Worm (Caenorhabditis elegans) whole organism, young adult: ENCODE data around the gene F29B9.12.

ENCODE experiments used
- B0035.1 ChIP-seq: sonication (generic microtip); optimal IDR thresholded peaks from 2 replicates; lab custom pipeline; 2016; ENCODE audit warnings: missing genetic modification characterization, mild to moderate bottlenecking, missing compliant biosample characterization, missing genotype, missing genetic modification reagents
- C06A6.2 ChIP-seq: fragments of 200-800 bp; sonication (Bioruptor generic); conservative IDR thresholded peaks from 2 replicates; pipeline ENCODE4 v1.3.6; 2022; ENCODE audit warnings: missing genetic modification characterization, missing compliant biosample characterization
- F10E7.11 ChIP-seq: sonication (generic microtip); optimal IDR thresholded peaks from 2 replicates; lab custom pipeline; 2017; ENCODE audit warnings: mild to moderate bottlenecking, missing genetic modification characterization, moderate library complexity, missing compliant biosample characterization
- F33H1.4 ChIP-seq: fragments of 200-800 bp; sonication (Bioruptor generic); IDR thresholded peaks from 2 replicates; pipeline ENCODE4 v1.3.6; 2022; ENCODE audit warnings: missing genetic modification reagents, missing genetic modification characterization, missing compliant biosample characterization
- F37B4.10 ChIP-seq: fragments of 200-800 bp; sonication (Bioruptor generic); IDR thresholded peaks from 2 replicates; pipeline ENCODE4 v1.3.6; 2022; ENCODE audit warnings: missing genetic modification characterization, missing compliant biosample characterization
- F52B5.7 ChIP-seq: sonication (generic microtip); optimal IDR thresholded peaks from 2 replicates; lab custom pipeline; 2016; ENCODE audit warnings: mild to moderate bottlenecking, missing genetic modification characterization, missing compliant biosample characterization
- K12H6.12 ChIP-seq: fragments of 200-800 bp; sonication (Bioruptor generic); optimal IDR thresholded peaks from 2 replicates; lab custom pipeline; 2018; ENCODE audit warnings: mild to moderate bottlenecking, missing genetic modification characterization, missing compliant biosample characterization
- Y53G8AR.9 ChIP-seq: fragments of 200-800 bp; sonication (Bioruptor generic); conservative IDR thresholded peaks from 2 replicates; pipeline ENCODE4 v1.3.6; 2022; ENCODE audit warnings: missing genetic modification reagents, missing genetic modification characterization, missing compliant biosample characterization
- Y67H2A.10 ChIP-seq: fragments of 200-800 bp; sonication (Bioruptor generic); conservative IDR thresholded peaks from 2 replicates; pipeline ENCODE4 v1.3.6; 2022; ENCODE audit warnings: missing genetic modification reagents, missing genetic modification characterization, missing compliant biosample characterization
- ZK185.1 ChIP-seq: sonication (generic microtip); optimal IDR thresholded peaks from 2 replicates; lab custom pipeline; 2016; ENCODE audit warnings: mild to moderate bottlenecking, missing genetic modification characterization, missing compliant biosample characterization; ENCODE audit not compliant: poor library complexity, severe bottlenecking
- ama-1 ChIP-seq, 3 experiments: fragments of 150-350 bp in 1 of 3; sonication (generic microtip) in 2 of 3; optimal IDR thresholded peaks; 2 replicates each; lab custom pipeline; 2014 to 2018; ENCODE audit warnings: missing biosample characterization in 2 of 3, missing genetic modification characterization in 2 of 3, missing genetic modification reagents in 2 of 3
- aptf-2 ChIP-seq: fragments of 200-800 bp; sonication (Bioruptor generic); conservative IDR thresholded peaks from 2 replicates; pipeline ENCODE4 v1.3.6; 2022; ENCODE audit warnings: missing genetic modification reagents, missing genetic modification characterization, missing compliant biosample characterization
- attf-6 ChIP-seq: fragments of 200-800 bp; sonication (Bioruptor generic); IDR thresholded peaks from 2 replicates; pipeline ENCODE4 v1.3.6; 2022; ENCODE audit warnings: missing genetic modification reagents, missing genetic modification characterization, missing compliant biosample characterization
- cebp-2 ChIP-seq: fragments of 200-800 bp; sonication (Bioruptor generic); IDR thresholded peaks from 2 replicates; pipeline ENCODE4 v1.3.6; 2022; ENCODE audit warnings: missing genetic modification characterization, missing compliant biosample characterization
- ceh-100 ChIP-seq: fragments of 200-800 bp; sonication (Bioruptor generic); IDR thresholded peaks from 2 replicates; pipeline ENCODE4 v1.3.6; 2022; ENCODE audit warnings: missing genetic modification reagents, missing genetic modification characterization, missing compliant biosample characterization
- ceh-40 ChIP-seq: fragments of 200-800 bp; sonication (Bioruptor generic); IDR thresholded peaks from 2 replicates; pipeline ENCODE4 v1.3.6; 2022; ENCODE audit warnings: missing genetic modification characterization, missing compliant biosample characterization
- ceh-79 ChIP-seq: sonication (generic microtip); optimal IDR thresholded peaks from 2 replicates; lab custom pipeline; 2017; ENCODE audit warnings: mild to moderate bottlenecking, missing genetic modification characterization, missing compliant biosample characterization
- dpl-1 ChIP-seq: fragments of 150-350 bp; optimal IDR thresholded peaks from 2 replicates; lab custom pipeline; 2014; ENCODE audit warnings: missing biosample characterization, missing genetic modification reagents, missing genetic modification characterization
- efl-1 ChIP-seq: fragments of 150-350 bp; optimal IDR thresholded peaks from 2 replicates; lab custom pipeline; 2014; ENCODE audit warnings: missing biosample characterization, missing genetic modification reagents, missing genetic modification characterization
- egrh-3 ChIP-seq: fragments of 200-800 bp; sonication (Bioruptor generic); IDR thresholded peaks from 2 replicates; pipeline ENCODE4 v1.3.6; 2022; ENCODE audit warnings: missing genetic modification reagents, missing genetic modification characterization, missing compliant biosample characterization
- ekl-4 ChIP-seq: fragments of 200-800 bp; sonication (Bioruptor generic); IDR thresholded peaks from 2 replicates; pipeline ENCODE4 v1.3.6; 2022; ENCODE audit warnings: missing genetic modification reagents, missing genetic modification characterization, missing compliant biosample characterization
- fkh-3 ChIP-seq: sonication (generic microtip); optimal IDR thresholded peaks from 2 replicates; lab custom pipeline; 2016; ENCODE audit warnings: mild to moderate bottlenecking, missing genetic modification characterization, missing compliant biosample characterization
- lag-1 ChIP-seq: fragments of 200-800 bp; sonication (Bioruptor generic); IDR thresholded peaks from 2 replicates; pipeline ENCODE4 v1.3.6; 2022; ENCODE audit warnings: missing genetic modification reagents, missing genetic modification characterization, missing compliant biosample characterization
- let-607 ChIP-seq, 2 experiments: fragments of 200-800 bp in 1 of 2; sonication (Bioruptor generic) in 1 of 2; sonication (generic microtip) in 1 of 2; optimal IDR thresholded peaks; 2 replicates each; lab custom pipeline; 2016 to 2018; ENCODE audit warnings: mild to moderate bottlenecking in 2 of 2, missing compliant biosample characterization in 2 of 2, missing genetic modification characterization in 2 of 2, moderate library complexity in 2 of 2, missing genotype in 1 of 2
- lin-26 ChIP-seq: fragments of 200-800 bp; sonication (Bioruptor generic); IDR thresholded peaks from 2 replicates; pipeline ENCODE4 v1.3.6; 2022; ENCODE audit warnings: missing genetic modification reagents, missing genetic modification characterization, missing compliant biosample characterization
- lin-40 ChIP-seq: sonication (generic microtip); optimal IDR thresholded peaks from 2 replicates; lab custom pipeline; 2016; ENCODE audit warnings: missing genetic modification characterization, mild to moderate bottlenecking, missing compliant biosample characterization, missing genotype, missing genetic modification reagents
- madf-10 ChIP-seq: sonication (generic microtip); optimal IDR thresholded peaks from 2 replicates; lab custom pipeline; 2016; ENCODE audit warnings: mild to moderate bottlenecking, missing genetic modification characterization, missing compliant biosample characterization
- madf-6 ChIP-seq: fragments of 200-800 bp; sonication (Bioruptor generic); IDR thresholded peaks from 2 replicates; pipeline ENCODE4 v1.3.6; 2022; ENCODE audit warnings: missing genetic modification reagents, missing genetic modification characterization, missing compliant biosample characterization
- mes-4 ChIP-seq: sonication (generic microtip); optimal IDR thresholded peaks from 2 replicates; lab custom pipeline; 2016; ENCODE audit warnings: missing genotype, missing genetic modification characterization, missing compliant biosample characterization
- mxl-1 ChIP-seq: sonication (generic microtip); optimal IDR thresholded peaks from 2 replicates; lab custom pipeline; 2016; ENCODE audit warnings: missing genetic modification characterization, missing compliant biosample characterization
- nfyb-1 ChIP-seq: fragments of 200-800 bp; sonication (Bioruptor generic); IDR thresholded peaks from 2 replicates; pipeline ENCODE4 v1.3.6; 2022; ENCODE audit warnings: missing genetic modification reagents, missing genetic modification characterization, missing compliant biosample characterization
- nhr-90 ChIP-seq: sonication (generic microtip); optimal IDR thresholded peaks from 2 replicates; lab custom pipeline; 2016; ENCODE audit warnings: missing genotype, mild to moderate bottlenecking, missing genetic modification characterization, missing compliant biosample characterization
- pha-4 ChIP-seq: fragments of 150-350 bp; sonication (generic microtip); optimal IDR thresholded peaks from 2 replicates; lab custom pipeline; 2014; ENCODE audit warnings: missing biosample characterization, missing genetic modification reagents, missing genetic modification characterization
- rcor-1 ChIP-seq: fragments of 200-800 bp; sonication (Bioruptor generic); IDR thresholded peaks from 2 replicates; pipeline ENCODE4 v1.3.6; 2022; ENCODE audit warnings: missing genetic modification reagents, missing genetic modification characterization, missing compliant biosample characterization
- rec-8 ChIP-seq, 2 experiments: sonication (generic microtip); optimal IDR thresholded peaks; 2 replicates each; lab custom pipeline; 2016; ENCODE audit warnings: mild to moderate bottlenecking in 2 of 2, missing genetic modification characterization in 2 of 2, missing genetic modification reagents in 2 of 2, missing genotype in 2 of 2, missing biosample characterization in 1 of 2, missing compliant biosample characterization in 1 of 2, moderate library complexity in 1 of 2
- snpc-1.1 ChIP-seq: sonication (generic microtip); optimal IDR thresholded peaks from 2 replicates; lab custom pipeline; 2017; ENCODE audit warnings: missing genetic modification characterization, mild to moderate bottlenecking, missing compliant biosample characterization, antibody characterized with exemption, moderate library complexity, missing genotype, missing genetic modification reagents; ENCODE audit not compliant: insufficient read depth
- snpc-3.4 ChIP-seq: sonication (generic microtip); optimal IDR thresholded peaks from 2 replicates; lab custom pipeline; 2017; ENCODE audit warnings: missing genetic modification characterization, mild to moderate bottlenecking, missing compliant biosample characterization, antibody characterized with exemption, moderate library complexity, missing genotype, missing genetic modification reagents
- snpc-4 ChIP-seq, 5 experiments: fragments of 150-350 bp in 1 of 5; sonication (generic microtip) in 4 of 5; optimal IDR thresholded peaks; 2 replicates each; lab custom pipeline; 2014 to 2018; ENCODE audit warnings: missing genetic modification characterization in 5 of 5, missing biosample characterization in 3 of 5, antibody characterized with exemption in 2 of 5, mild to moderate bottlenecking in 2 of 5, missing compliant biosample characterization in 2 of 5, missing genotype in 2 of 5, moderate library complexity in 2 of 5, missing genetic modification reagents in 1 of 5
- sptf-2 ChIP-seq: fragments of 200-800 bp; sonication (Bioruptor generic); optimal IDR thresholded peaks from 2 replicates; lab custom pipeline; 2018; ENCODE audit warnings: mild to moderate bottlenecking, missing genetic modification characterization, missing compliant biosample characterization
- tbp1 ChIP-seq: fragments of 200-800 bp; sonication (Bioruptor generic); optimal IDR thresholded peaks from 2 replicates; lab custom pipeline; 2018; ENCODE audit warnings: mild to moderate bottlenecking, missing genetic modification characterization, missing compliant biosample characterization
- tlf-1 ChIP-seq: fragments of 200-800 bp; sonication (Bioruptor generic); optimal IDR thresholded peaks from 2 replicates; lab custom pipeline; 2018; ENCODE audit warnings: mild to moderate bottlenecking, missing genetic modification characterization, missing compliant biosample characterization
- unc-130 ChIP-seq: sonication (generic microtip); optimal IDR thresholded peaks from 2 replicates; lab custom pipeline; 2016; ENCODE audit warnings: missing genetic modification reagents, missing genetic modification characterization, missing compliant biosample characterization
- unc-62 ChIP-seq: fragments of 150-350 bp; optimal IDR thresholded peaks from 2 replicates; lab custom pipeline; 2014; ENCODE audit warnings: missing biosample characterization, missing genetic modification reagents, missing genetic modification characterization

F29B9.12 gene

DNA sequence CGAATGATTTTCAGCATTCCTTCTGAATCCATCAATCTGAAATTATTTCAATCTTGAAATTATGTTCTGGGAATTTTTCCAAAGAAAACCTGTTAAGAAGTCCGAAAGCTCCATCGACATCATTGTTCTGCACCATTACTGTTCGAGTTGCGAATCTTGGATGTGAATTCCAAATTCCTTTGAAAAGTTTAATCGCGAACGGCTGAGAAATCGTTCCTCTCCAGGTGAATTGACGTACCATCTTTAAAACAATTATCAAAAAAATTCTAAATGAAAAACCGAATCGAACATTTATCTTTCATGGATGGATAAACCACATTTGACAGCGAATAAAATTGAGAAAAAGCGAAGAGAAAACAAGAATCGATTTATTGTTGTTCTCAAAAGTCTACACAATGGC is 10.1 kb upstream of the F29B9.12 start, which contains the start of gene mrps-21:
TSS of gene mrps-21 (minus strand) at position 241 of the 400 bp plus-strand sequence.
- peak; percentile 1 for TF ChIP-seq snpc-4 (GFP tag; optimal IDR thresholded peaks at IDR 0.05; lab: Kevin White, UChicago)
- no peak for TF ChIP-seq snpc-4 (tag; optimal IDR thresholded peaks at IDR 0.05; lab: Kevin White, UChicago)
- TF ChIP-seq ceh-100: peak; percentile 60
- TF ChIP-seq ceh-79: no peak
- TF ChIP-seq nfyb-1 (GFP tag; lab: Robert Waterston, UW): 0 out of 2 replicates have a peak, but pooled peaks have one; percentile 31
- TF ChIP-seq snpc-3.4 (tag; lab: Kevin White, UChicago): peak; percentile 16
- no peak for TF ChIP-seq tbp1 (GFP tag; lab: Kevin White, UChicago)
- TF ChIP-seq ama-1 (optimal IDR thresholded peaks at IDR 0.05; lab: Kevin White, UChicago): peak; percentile 16
- no peak for TF ChIP-seq ama-1 (GFP tag; optimal IDR thresholded peaks at IDR 0.05; lab: Kevin White, UChicago)
- peak; percentile 41; the same call in 1 of the 2 replicates for TF ChIP-seq madf-6 (GFP tag; lab: Robert Waterston, UW)
- no peak for TF ChIP-seq cebp-2 (GFP tag; lab: Robert Waterston, UW)
- TF ChIP-seq Y53G8AR.9 (GFP tag; lab: Robert Waterston, UW): 0 out of 2 replicates have a peak, but pooled peaks have one; percentile 35
- TF ChIP-seq, all 124 proteins: peak for 7

ce11 chrIV:4660151-4661041 is 8.9 kb upstream of the F29B9.12 start, which contains the start of the genes F29B9.11 and jmjd-1.2:
F29B9.11 (minus strand) TSS chrIV:4660201.
jmjd-1.2 (plus strand) TSS chrIV:4660991.
- TF ChIP-seq unc-62: no peak
- TF ChIP-seq dpl-1 (GFP tag; lab: Kevin White, UChicago): no peak
- TF ChIP-seq madf-10 (tag; lab: Kevin White, UChicago): peak; percentile 86
- peak; percentile 92 for TF ChIP-seq lin-40
- TF ChIP-seq lag-1: no peak
- peak; percentile 97 for TF ChIP-seq K12H6.12 (tag; lab: Kevin White, UChicago)
- TF ChIP-seq attf-6: no peak
- peak in 1 of 2 experiments; percentile 4 for TF ChIP-seq rec-8 (tag; optimal IDR thresholded peaks at IDR 0.05; lab: Kevin White, UChicago)
- no peak for TF ChIP-seq pha-4 (tag; lab: Kevin White, UChicago)
- TF ChIP-seq Y67H2A.10 (GFP tag; lab: Robert Waterston, UW): 0 out of 2 replicates have a peak, but pooled peaks have one; percentile 36
- peak; percentile 17 for TF ChIP-seq nhr-90 (tag; lab: Kevin White, UChicago)
- TF ChIP-seq let-607 (tag; optimal IDR thresholded peaks at IDR 0.05; lab: Kevin White, UChicago): peak; percentile 54 to 81
- no peak for TF ChIP-seq mes-4 (tag; lab: Kevin White, UChicago)
- no peak for TF ChIP-seq sptf-2 (GFP tag; lab: Kevin White, UChicago)
- no peak for TF ChIP-seq ceh-40 (GFP tag; lab: Robert Waterston, UW)
- TF ChIP-seq F33H1.4 (GFP tag; lab: Robert Waterston, UW): peak; percentile 97
- no peak for TF ChIP-seq mxl-1 (tag; lab: Kevin White, UChicago)
- peak; percentile 44 for TF ChIP-seq ZK185.1 (tag; lab: Kevin White, UChicago)
- TF ChIP-seq ama-1 (optimal IDR thresholded peaks at IDR 0.05; lab: Kevin White, UChicago): no peak
- no peak for TF ChIP-seq ama-1 (GFP tag; optimal IDR thresholded peaks at IDR 0.05; lab: Kevin White, UChicago)
- peak; percentile 72 for TF ChIP-seq egrh-3
- TF ChIP-seq snpc-1.1: no peak
- TF ChIP-seq aptf-2 (GFP tag; lab: Robert Waterston, UW): peak; percentile 76
- no peak for TF ChIP-seq fkh-3 (tag; lab: Kevin White, UChicago)
- TF ChIP-seq lin-26 (GFP tag; lab: Robert Waterston, UW): no peak
- peak; percentile 63 for TF ChIP-seq B0035.1 (tag; lab: Kevin White, UChicago)
- peak; percentile 86 for TF ChIP-seq tlf-1 (GFP tag; lab: Kevin White, UChicago)
- no peak for TF ChIP-seq F37B4.10 (GFP tag; lab: Robert Waterston, UW)
- no peak for TF ChIP-seq F52B5.7
- peak; percentile 94 for TF ChIP-seq unc-130 (GFP tag; lab: Kevin White, UChicago)
- TF ChIP-seq rcor-1 (GFP tag; lab: Robert Waterston, UW): peak; percentile 86
- TF ChIP-seq efl-1 (GFP tag; lab: Kevin White, UChicago): peak; percentile 43
- peak; percentile 79 for TF ChIP-seq ekl-4 (GFP tag; lab: Robert Waterston, UW)
- no peak for TF ChIP-seq F10E7.11 (tag; lab: Kevin White, UChicago)
- peak; percentile 77 for TF ChIP-seq C06A6.2
